Fruit fly (Drosophila melanogaster) whole organism, wandering third instar larva: Measurements from ENCODE around the gene Dnaaf5.
A peak's percentile ranks its signal among the peaks of the same experiment; 100 is the strongest.

Experiments
- Abd-B ChIP-seq: fragments of >200 bp; optimal IDR thresholded peaks from 2 replicates; lab custom pipeline; 2017; ENCODE audit warnings: missing biosample characterization, missing genetic modification characterization
- CG32264 ChIP-seq: fragments of 200-800 bp; sonication (Bioruptor generic); optimal IDR thresholded peaks from 2 replicates; lab custom pipeline; 2016; ENCODE audit warnings: missing biosample characterization, missing genetic modification characterization
- CG9705 ChIP-seq: fragments of 200-800 bp; sonication (Bioruptor generic); optimal IDR thresholded peaks from 2 replicates; lab custom pipeline; 2018; ENCODE audit warnings: missing biosample characterization, mild to moderate bottlenecking, missing genetic modification characterization
- CrebA ChIP-seq: fragments of 200-800 bp; sonication (Bioruptor generic); optimal IDR thresholded peaks from 2 replicates; lab custom pipeline; 2016; ENCODE audit warnings: missing biosample characterization, mild to moderate bottlenecking, missing genetic modification characterization, borderline replicate concordance
- Dfd ChIP-seq: fragments of >200 bp; optimal IDR thresholded peaks from 2 replicates; lab custom pipeline; 2017; ENCODE audit warnings: missing biosample characterization, missing genetic modification characterization
- Dif ChIP-seq: fragments of 200-275, 200-300 bp; sonication (Bioruptor generic); optimal IDR thresholded peaks from 2 replicates; lab custom pipeline; 2018; ENCODE audit warnings: missing biosample characterization, missing genetic modification characterization; ENCODE audit not compliant: partially characterized antibody
- GATAd ChIP-seq: sonication (Bioruptor generic); optimal IDR thresholded peaks from 2 replicates; lab custom pipeline; 2016; ENCODE audit warnings: missing biosample characterization, missing genetic modification characterization
- HLH106 ChIP-seq: fragments of 200-800 bp; optimal IDR thresholded peaks from 3 replicates; lab custom pipeline; 2019; ENCODE audit warnings: missing biosample characterization, mild to moderate bottlenecking, missing genetic modification characterization, moderate library complexity
- Hnf4 ChIP-seq: fragments of 200-800 bp; sonication (Bioruptor generic); optimal IDR thresholded peaks from 2 replicates; lab custom pipeline; 2016; ENCODE audit warnings: missing biosample characterization, mild to moderate bottlenecking, missing genetic modification characterization
- Hr78 ChIP-seq: fragments of >200 bp; optimal IDR thresholded peaks from 2 replicates; lab custom pipeline; 2017; ENCODE audit warnings: missing biosample characterization, missing genetic modification characterization
- Hr83 ChIP-seq: fragments of 200-300 bp; sonication (Bioruptor generic); optimal IDR thresholded peaks from 2 replicates; lab custom pipeline; 2016; ENCODE audit warnings: missing biosample characterization, mild to moderate bottlenecking, missing genetic modification characterization, moderate library complexity; ENCODE audit not compliant: poor library complexity, severe bottlenecking
- Jra ChIP-seq: sonication (Bioruptor generic); optimal IDR thresholded peaks from 2 replicates; lab custom pipeline; 2016; ENCODE audit warnings: missing biosample characterization, missing genetic modification characterization
- Mio ChIP-seq: sonication (Bioruptor generic); optimal IDR thresholded peaks from 2 replicates; lab custom pipeline; 2016; ENCODE audit warnings: missing biosample characterization, missing genetic modification characterization
- N ChIP-seq: fragments of >200 bp; optimal IDR thresholded peaks from 2 replicates; lab custom pipeline; 2018; ENCODE audit warnings: missing biosample characterization, missing external identifiers, missing genetic modification characterization
- OdsH ChIP-seq: fragments of 200-800 bp; sonication (Bioruptor generic); optimal IDR thresholded peaks from 2 replicates; lab custom pipeline; 2016; ENCODE audit warnings: missing biosample characterization, mild to moderate bottlenecking, missing genetic modification characterization
- Rel ChIP-seq, 2 experiments: fragments of 200-800 bp; sonication (Bioruptor generic) in 1 of 2; optimal IDR thresholded peaks; 2 replicates in 1 of 2; 3 replicates in 1 of 2; lab custom pipeline; 2016 to 2019; ENCODE audit warnings: mild to moderate bottlenecking in 2 of 2, missing biosample characterization in 2 of 2, missing genetic modification characterization in 2 of 2, moderate library complexity in 1 of 2
- Sp1 ChIP-seq: fragments of 200-800 bp; sonication (Bioruptor generic); optimal IDR thresholded peaks from 3 replicates; lab custom pipeline; 2019; ENCODE audit warnings: missing biosample characterization, mild to moderate bottlenecking, missing genetic modification characterization, moderate library complexity
- Vsx2 ChIP-seq: fragments of 200-300, 225-300 bp; sonication (Bioruptor generic); optimal IDR thresholded peaks from 2 replicates; lab custom pipeline; 2018; ENCODE audit warnings: missing biosample characterization, missing genetic modification characterization; ENCODE audit not compliant: partially characterized antibody
- br ChIP-seq: fragments of 200-800 bp; sonication (Bioruptor generic); optimal IDR thresholded peaks from 2 replicates; lab custom pipeline; 2016; ENCODE audit warnings: missing biosample characterization, missing genetic modification characterization
- brk ChIP-seq: fragments of 200-800 bp; sonication (Bioruptor generic); optimal IDR thresholded peaks from 2 replicates; lab custom pipeline; 2016; ENCODE audit warnings: missing biosample characterization, mild to moderate bottlenecking, missing genetic modification characterization
- dl ChIP-seq, 2 experiments: fragments of 175-275, 200-275 bp in 1 of 2; fragments of 200-275 bp in 1 of 2; sonication (Bioruptor generic); optimal IDR thresholded peaks; lab custom pipeline; 2018; ENCODE audit warnings: mild to moderate bottlenecking in 2 of 2, missing biosample characterization in 2 of 2, missing genetic modification characterization in 2 of 2, moderate library complexity in 2 of 2; ENCODE audit not compliant: partially characterized antibody in 2 of 2, insufficient read depth in 1 of 2
- dmrt93B ChIP-seq: fragments of 200-800 bp; sonication (Bioruptor generic); optimal IDR thresholded peaks from 2 replicates; lab custom pipeline; 2018; ENCODE audit warnings: missing biosample characterization, mild to moderate bottlenecking, missing genetic modification characterization
- dsf ChIP-seq: sonication (Bioruptor generic); optimal IDR thresholded peaks from 2 replicates; lab custom pipeline; 2016; ENCODE audit warnings: missing biosample characterization, missing genetic modification characterization, borderline replicate concordance
- ey ChIP-seq: fragments of 200-800 bp; sonication (Bioruptor generic); optimal IDR thresholded peaks from 2 replicates; lab custom pipeline; 2016; ENCODE audit warnings: missing biosample characterization, missing genetic modification characterization
- foxo ChIP-seq, 2 experiments: fragments of 200-800 bp; sonication (Bioruptor generic); optimal IDR thresholded peaks; 2 replicates in 1 of 2; 3 replicates in 1 of 2; lab custom pipeline; 2016 to 2017; ENCODE audit warnings: missing biosample characterization in 2 of 2, missing genetic modification characterization in 2 of 2
- fru ChIP-seq: fragments of 200-800 bp; sonication (Bioruptor generic); optimal IDR thresholded peaks from 3 replicates; lab custom pipeline; 2016; ENCODE audit warnings: missing biosample characterization, mild to moderate bottlenecking, missing genetic modification characterization
- h ChIP-seq: fragments of 200-800 bp; sonication (Bioruptor generic); optimal IDR thresholded peaks from 3 replicates; lab custom pipeline; 2016; ENCODE audit warnings: missing biosample characterization, mild to moderate bottlenecking, missing genetic modification characterization
- jim ChIP-seq: fragments of 175-275, 200-325 bp; sonication (Bioruptor generic); optimal IDR thresholded peaks from 2 replicates; lab custom pipeline; 2016; ENCODE audit warnings: missing biosample characterization, mild to moderate bottlenecking, missing genetic modification characterization
- lola ChIP-seq: fragments of >200 bp; optimal IDR thresholded peaks from 2 replicates; lab custom pipeline; 2017; ENCODE audit warnings: missing biosample characterization, missing genetic modification characterization
- pan ChIP-seq: fragments of >200 bp; optimal IDR thresholded peaks from 2 replicates; lab custom pipeline; 2017
- rgr ChIP-seq: fragments of 200-800 bp; sonication (Bioruptor generic); optimal IDR thresholded peaks from 3 replicates; lab custom pipeline; 2016; ENCODE audit warnings: missing biosample characterization, mild to moderate bottlenecking, missing genetic modification characterization
- sage ChIP-seq: fragments of 200-800 bp; sonication (Bioruptor generic); optimal IDR thresholded peaks from 2 replicates; lab custom pipeline; 2016; ENCODE audit warnings: missing biosample characterization, mild to moderate bottlenecking, missing genetic modification characterization
- sv ChIP-seq: fragments of 200-800 bp; sonication (Bioruptor generic); optimal IDR thresholded peaks from 3 replicates; lab custom pipeline; 2016; ENCODE audit warnings: missing biosample characterization, missing genetic modification characterization
- tai ChIP-seq: sonication (Bioruptor generic); optimal IDR thresholded peaks from 2 replicates; lab custom pipeline; 2016; ENCODE audit warnings: missing biosample characterization, missing genetic modification characterization
- usp ChIP-seq: fragments of >200 bp; optimal IDR thresholded peaks from 2 replicates; lab custom pipeline; 2017; ENCODE audit warnings: missing biosample characterization, missing genetic modification characterization
- woc ChIP-seq: sonication (Bioruptor generic); optimal IDR thresholded peaks from 2 replicates; lab custom pipeline; 2016; ENCODE audit warnings: missing biosample characterization, mild to moderate bottlenecking, missing genetic modification characterization

Dnaaf5 gene

dm6 chr3R:14399375-14399774 lies 37.8 kb upstream of the Dnaaf5 start:
- TF ChIP-seq ey (GFP tag; lab: Kevin White, UChicago) (peak; percentile 52), GATAd (no peak), fru (peak; percentile 76), br (GFP tag; lab: Kevin White, UChicago) (peak; percentile 43), OdsH (GFP tag; lab: Kevin White, UChicago) (peak; percentile 26), foxo (GFP tag; optimal IDR thresholded peaks at IDR 0.05; lab: Kevin White, UChicago) (peak in 1 of 2 experiments; percentile 62), dmrt93B (peak; percentile 34), Dfd (GFP tag; lab: Kevin White, UChicago) (no peak), Sp1 (GFP tag; lab: Kevin White, UChicago) (peak; percentile 46), lola (GFP tag; lab: Kevin White, UChicago) (no peak), h (GFP tag; lab: Kevin White, UChicago) (peak; percentile 61), pan (lab: Kevin White, UChicago) (no peak), CG9705 (GFP tag; lab: Kevin White, UChicago) (no peak), woc (peak; percentile 3), sage (GFP tag; lab: Kevin White, UChicago) (no peak), Dif (GFP tag; lab: Kevin White, UChicago) (no peak), Abd-B (GFP tag; lab: Kevin White, UChicago) (no peak), HLH106 (tag; lab: Kevin White, UChicago) (peak; percentile 42)

DNA sequence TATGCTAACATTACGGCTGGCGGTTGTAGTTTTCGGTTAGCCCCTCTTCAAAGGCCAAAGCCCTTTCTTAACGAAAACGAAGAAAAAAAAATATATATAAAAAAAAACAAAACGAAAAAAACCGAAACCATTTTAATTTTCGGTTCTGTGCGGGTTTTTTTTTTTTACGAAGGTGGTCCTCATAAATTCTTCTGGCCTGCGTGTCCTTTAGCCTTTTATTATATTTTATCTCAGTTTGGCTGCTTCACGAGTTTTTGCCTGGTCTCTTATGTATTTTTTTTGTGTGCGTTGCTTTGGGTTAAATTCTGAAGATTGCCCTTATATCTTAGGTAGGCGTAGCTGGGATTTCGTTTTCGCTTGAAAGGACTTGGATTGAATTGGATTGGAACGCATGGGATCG lies 37.0 kb upstream of the Dnaaf5 start:
- peak; percentile 64 for TF ChIP-seq brk (GFP tag; lab: Kevin White, UChicago)
- TF ChIP-seq h (GFP tag; lab: Kevin White, UChicago) = no peak
- TF ChIP-seq tai (GFP tag; lab: Kevin White, UChicago) = no peak
- peak; percentile 76 for TF ChIP-seq CrebA (GFP tag; lab: Kevin White, UChicago)
- peak; percentile 7 for TF ChIP-seq fru
- TF ChIP-seq HLH106 (tag; lab: Kevin White, UChicago) = no peak
- TF ChIP-seq Rel (GFP tag; optimal IDR thresholded peaks at IDR 0.05; lab: Kevin White, UChicago) = peak; percentile 36
- TF ChIP-seq Rel (tag; optimal IDR thresholded peaks at IDR 0.05; lab: Kevin White, UChicago) = no peak
- TF ChIP-seq N (GFP tag; lab: Kevin White, UChicago) = no peak
- no peak for TF ChIP-seq OdsH (GFP tag; lab: Kevin White, UChicago)
- TF ChIP-seq sv (GFP tag; lab: Kevin White, UChicago) = no peak

DNA sequence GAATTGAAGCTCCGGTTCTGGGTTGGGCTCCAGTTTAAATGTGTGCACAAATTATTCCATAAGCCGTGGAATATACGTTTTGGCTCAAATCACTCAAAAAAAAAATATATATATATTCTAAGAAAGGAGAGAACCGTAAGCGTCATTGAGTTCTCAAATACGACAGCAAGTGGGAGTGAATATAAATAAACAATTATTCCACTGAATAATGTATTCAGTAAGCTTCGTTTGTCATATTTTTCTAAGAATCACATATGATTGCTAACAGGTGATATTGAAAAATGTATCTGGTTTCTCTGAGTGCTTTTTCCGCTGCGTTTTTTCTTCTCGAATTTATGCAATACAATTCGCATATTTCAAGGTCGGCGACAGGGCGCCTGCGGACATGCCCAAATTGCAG lies 36.3 kb upstream of the Dnaaf5 start:
- TF ChIP-seq rgr (GFP tag; lab: Kevin White, UChicago) (no peak), CG32264 (GFP tag; lab: Kevin White, UChicago) (no peak), sage (GFP tag; lab: Kevin White, UChicago) (peak; percentile 40), jim (GFP tag; lab: Kevin White, UChicago) (no peak), dmrt93B (peak; percentile 59), foxo (GFP tag; optimal IDR thresholded peaks at IDR 0.05; lab: Kevin White, UChicago) (peak in 1 of 2 experiments; percentile 64), fru (peak; percentile 70), HLH106 (tag; lab: Kevin White, UChicago) (peak; percentile 65), lola (GFP tag; lab: Kevin White, UChicago) (no peak), Jra (GFP tag; lab: Kevin White, UChicago) (no peak), Sp1 (GFP tag; lab: Kevin White, UChicago) (peak; percentile 73), ey (GFP tag; lab: Kevin White, UChicago) (no peak), CrebA (GFP tag; lab: Kevin White, UChicago) (no peak), CG9705 (GFP tag; lab: Kevin White, UChicago) (peak; percentile 49), sv (GFP tag; lab: Kevin White, UChicago) (no peak), OdsH (GFP tag; lab: Kevin White, UChicago) (peak; percentile 35), Hnf4 (GFP tag; lab: Kevin White, UChicago) (peak; percentile 11), dl (GFP tag; optimal IDR thresholded peaks at IDR 0.05; lab: Kevin White, UChicago; ENCODE audit: insufficient read depth in 1 of 2, partially characterized antibody in 2 of 2) (no peak), woc (no peak)
- TF ChIP-seq, all 38 proteins: peak for 9

DNA sequence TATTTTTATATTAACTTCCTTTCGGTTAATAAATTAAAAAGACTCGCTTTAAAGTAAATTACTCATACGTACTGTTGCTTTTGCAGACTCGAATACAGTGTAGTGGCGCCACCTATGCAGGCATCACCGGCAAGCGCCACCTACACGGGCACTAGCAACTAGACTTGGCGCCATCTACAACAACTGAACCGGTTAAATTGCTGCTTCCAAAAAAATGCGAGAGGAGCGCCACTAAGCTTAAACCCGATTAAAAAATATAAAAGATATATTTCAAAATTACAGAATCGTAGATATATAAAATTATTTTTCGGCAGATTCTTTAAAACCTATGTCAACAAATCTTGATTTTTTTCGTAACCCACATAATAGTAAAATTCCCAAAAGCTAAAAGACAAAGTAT lies 29.7 kb upstream of the Dnaaf5 start:
- TF ChIP-seq Sp1 (GFP tag; lab: Kevin White, UChicago) (peak; percentile 46), usp (GFP tag; lab: Kevin White, UChicago) (no peak), sv (GFP tag; lab: Kevin White, UChicago) (no peak), Dif (GFP tag; lab: Kevin White, UChicago) (no peak), Jra (GFP tag; lab: Kevin White, UChicago) (no peak), rgr (GFP tag; lab: Kevin White, UChicago) (peak; percentile 67), OdsH (GFP tag; lab: Kevin White, UChicago) (peak; percentile 72), Rel (GFP tag; optimal IDR thresholded peaks at IDR 0.05; lab: Kevin White, UChicago) (no peak), Rel (tag; optimal IDR thresholded peaks at IDR 0.05; lab: Kevin White, UChicago) (peak; percentile 29), Vsx2 (GFP tag; lab: Kevin White, UChicago) (no peak), HLH106 (tag; lab: Kevin White, UChicago) (peak; percentile 82), CG32264 (GFP tag; lab: Kevin White, UChicago) (no peak), CG9705 (GFP tag; lab: Kevin White, UChicago) (peak; percentile 83), Mio (GFP tag; lab: Kevin White, UChicago) (no peak), Abd-B (GFP tag; lab: Kevin White, UChicago) (no peak), br (GFP tag; lab: Kevin White, UChicago) (peak; percentile 73), tai (GFP tag; lab: Kevin White, UChicago) (peak; percentile 79), jim (GFP tag; lab: Kevin White, UChicago) (no peak), brk (GFP tag; lab: Kevin White, UChicago) (peak; percentile 32), Hr78 (no peak), Hr83 (peak; percentile 77), Dfd (GFP tag; lab: Kevin White, UChicago) (no peak), N (GFP tag; lab: Kevin White, UChicago) (no peak), pan (lab: Kevin White, UChicago) (no peak), Hnf4 (GFP tag; lab: Kevin White, UChicago) (peak; percentile 62), woc (no peak), dsf (GFP tag; lab: Kevin White, UChicago) (no peak), fru (peak; percentile 82), foxo (GFP tag; optimal IDR thresholded peaks at IDR 0.05; lab: Kevin White, UChicago) (peak in 1 of 2 experiments; percentile 86), sage (GFP tag; lab: Kevin White, UChicago) (peak; percentile 53)
